Fruit fly (Drosophila melanogaster): Measurements from ENCODE around the gene Tap42.

Gene Tap42

DNA sequence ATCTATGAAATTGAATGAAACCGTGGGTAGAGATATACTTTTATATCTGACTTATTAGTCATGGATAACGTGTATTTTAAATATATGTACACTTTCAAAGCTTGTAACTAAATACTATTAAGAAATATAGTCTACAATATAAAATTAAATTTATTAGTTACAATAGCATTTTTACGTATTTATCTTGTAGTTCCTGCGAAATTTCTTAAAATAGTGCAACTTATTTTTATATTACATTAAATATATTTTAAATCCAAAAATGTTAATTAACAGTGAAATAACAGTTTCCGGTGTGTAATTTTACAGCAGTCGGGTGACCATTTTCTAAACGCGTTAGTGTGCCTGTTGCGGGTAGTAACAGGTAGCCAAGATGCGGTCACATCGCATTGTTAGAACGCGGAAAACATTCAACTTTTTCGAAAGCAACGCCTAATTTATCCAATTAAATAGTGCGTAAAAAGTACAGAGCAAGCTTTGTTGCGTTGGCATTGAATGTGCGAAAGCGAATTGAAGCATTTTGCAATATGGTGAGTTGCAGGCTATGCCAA lies 31.3 kb downstream of the Tap42 start, which contains the start of the genes CG10859 and CG7110 (continued):
- TF ChIP-seq Dref (GFP tag; IDR thresholded peaks at IDR 0.05) (no peak), sens-2 (GFP tag; IDR thresholded peaks at IDR 0.05) (peak; percentile 33; the same call in 1 of the 2 replicates), lbe (GFP tag; optimal IDR thresholded peaks at IDR 0.05) (no peak), CG1603 (tag; optimal IDR thresholded peaks at IDR 0.05) (peak; percentile 81), fd96Cb (tag; optimal IDR thresholded peaks at IDR 0.05) (no peak), al (GFP tag; IDR thresholded peaks at IDR 0.05) (no peak), CG2678 (tag; optimal IDR thresholded peaks at IDR 0.05) (peak; percentile 43), tna (GFP tag; IDR thresholded peaks at IDR 0.05; ENCODE audit: partially characterized antibody) (no peak), PHDP (tag; optimal IDR thresholded peaks at IDR 0.05) (peak; percentile 68), run (tag; optimal IDR thresholded peaks at IDR 0.05) (no peak), toy (GFP tag; IDR thresholded peaks at IDR 0.05) (no peak), ro (GFP tag; IDR thresholded peaks at IDR 0.05) (no peak), CG13894 (tag; optimal IDR thresholded peaks at IDR 0.05) (peak; percentile 7), E2f2 (GFP tag; IDR thresholded peaks at IDR 0.05) (peak; percentile 89), CG2202 (tag; optimal IDR thresholded peaks at IDR 0.05) (peak; percentile 43), NfI (GFP tag; optimal IDR thresholded peaks at IDR 0.05) (peak; percentile 78), Meics (GFP tag; optimal IDR thresholded peaks at IDR 0.05) (peak; percentile 79), Elba2 (GFP tag; optimal IDR thresholded peaks at IDR 0.05) (peak; percentile 66), Rfx (GFP tag; IDR thresholded peaks at IDR 0.05) (peak; percentile 9; the same call in 1 of the 2 replicates), CG12071 (GFP tag; optimal IDR thresholded peaks at IDR 0.05) (peak; percentile 42), Med (GFP tag) (peak; percentile 91), CG17829 (tag; optimal IDR thresholded peaks at IDR 0.05) (peak; percentile 48), Hmr (GFP tag; optimal IDR thresholded peaks at IDR 0.05) (peak; percentile 66), CG9797 (GFP tag; optimal IDR thresholded peaks at IDR 0.05) (peak; percentile 77), CG8388 (GFP tag; optimal IDR thresholded peaks at IDR 0.05) (peak; percentile 35), Nf-YB (GFP tag; optimal IDR thresholded peaks at IDR 0.05) (peak; percentile 10), CG12236 (GFP tag; optimal IDR thresholded peaks at IDR 0.05) (no peak), CG10565 (GFP tag; optimal IDR thresholded peaks at IDR 0.05) (no peak), CG13287 (GFP tag; IDR thresholded peaks at IDR 0.05; ENCODE audit: partially characterized antibody) (no peak), ems (GFP tag; optimal IDR thresholded peaks at IDR 0.05) (no peak), Hr51 (GFP tag; optimal IDR thresholded peaks at IDR 0.05) (peak in 1 of 2 experiments; percentile 46), Ets65A (GFP tag) (peak; percentile 70), CG18764 (GFP tag; optimal IDR thresholded peaks at IDR 0.05) (peak; percentile 20), lov (optimal IDR thresholded peaks at IDR 0.05) (no peak), lov (GFP tag; IDR thresholded peaks at IDR 0.05) (no peak), MTF-1 (GFP tag; optimal IDR thresholded peaks at IDR 0.05; ENCODE audit: borderline replicate concordance) (peak; percentile 39), nom (GFP tag; optimal IDR thresholded peaks at IDR 0.05) (peak; percentile 30), Sox100B (GFP tag; optimal IDR thresholded peaks at IDR 0.05) (peak; percentile 52), NFAT (GFP tag; IDR thresholded peaks at IDR 0.05) (no peak; the same call in 1 of the 2 replicates), dmrt99B (tag; optimal IDR thresholded peaks at IDR 0.05) (peak; percentile 38), crol (GFP tag; IDR thresholded peaks at IDR 0.05) (no peak), sug (tag; optimal IDR thresholded peaks at IDR 0.05) (peak; percentile 48), ab (GFP tag; optimal IDR thresholded peaks at IDR 0.05) (no peak), CG7839 (tag; optimal IDR thresholded peaks at IDR 0.05) (peak; percentile 40), CG9727 (GFP tag; optimal IDR thresholded peaks at IDR 0.05) (peak; percentile 61), CG12744 (GFP tag; optimal IDR thresholded peaks at IDR 0.05) (no peak), Deaf1 (tag; optimal IDR thresholded peaks at IDR 0.05) (no peak), CG33213 (GFP tag; optimal IDR thresholded peaks at IDR 0.05) (peak; percentile 56), CG18262 (tag; optimal IDR thresholded peaks at IDR 0.05) (peak; percentile 32), odd (GFP tag; optimal IDR thresholded peaks at IDR 0.05) (peak; percentile 60)
